Fruit fly (Drosophila melanogaster) S2 (cell line): ENCODE measurements around the gene GstO2.

Experiments
- CG8478 ChIP-seq: fragments of >200 bp; optimal IDR thresholded peaks from 2 replicates; lab custom pipeline; 2018
- CTCF ChIP-seq, 2 experiments: fragments of >200 bp; optimal IDR thresholded peaks; 2 replicates each; lab custom pipeline; 2018

Gene GstO2

DNA sequence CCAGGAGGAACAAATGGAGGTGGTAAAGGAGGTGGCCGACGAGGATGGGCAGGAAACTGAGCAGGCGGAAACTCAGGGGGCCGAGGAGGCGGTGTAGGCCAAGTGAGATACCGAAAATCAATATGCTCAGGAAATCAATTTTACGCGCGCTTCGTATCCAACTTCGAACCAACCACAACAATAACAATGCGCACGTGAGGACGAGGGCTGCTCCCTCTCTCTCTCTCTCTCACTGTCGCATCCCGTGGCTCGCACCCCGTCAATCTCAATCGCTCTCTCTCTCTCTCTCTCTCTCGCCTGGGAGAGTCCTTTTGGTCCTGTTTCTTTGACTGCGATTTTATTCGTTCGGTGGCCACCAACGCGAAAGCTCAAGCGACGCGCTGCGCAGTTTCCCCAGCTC, 10.9 kb downstream of the GstO2 start, which contains the start of gene CG6765:
TSS of gene CG6765 (plus strand) at position 340 of the 400 bp plus-strand sequence.
- no peak for TF ChIP-seq CTCF (optimal IDR thresholded peaks at IDR 0.05; lab: Kevin White, UChicago)
- no peak for TF ChIP-seq CG8478

DNA sequence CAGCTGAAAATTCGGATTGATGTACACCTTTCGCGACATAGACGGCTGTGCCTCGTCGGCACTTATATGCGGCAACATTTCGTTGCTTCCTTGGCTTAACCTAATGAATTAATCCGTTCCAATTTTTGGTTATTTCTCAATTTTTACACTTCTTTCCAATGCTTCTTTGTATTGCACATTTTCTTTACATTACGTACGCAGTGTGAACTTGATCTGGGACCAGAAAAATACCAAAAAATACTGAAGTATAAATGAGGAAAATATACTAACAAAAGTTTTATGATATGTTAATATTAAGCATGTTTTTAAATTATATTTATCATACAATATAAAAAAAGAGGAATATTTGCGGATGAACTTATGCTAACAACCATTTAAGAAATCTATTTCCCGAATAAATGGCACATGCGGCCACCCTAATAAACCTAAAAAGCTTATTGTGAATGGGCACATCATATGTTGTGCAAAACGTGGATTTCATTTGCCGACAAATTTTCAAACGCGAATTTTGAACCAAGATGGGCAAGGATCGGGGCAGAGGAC, 13.7 kb downstream of the GstO2 start, which contains the start of the genes ZC3H3 and Pus7:
TSS of gene ZC3H3 (minus strand) at position 197 of the 543 bp plus-strand sequence.
TSS of gene Pus7 (plus strand) at position 437 of the 543 bp plus-strand sequence.
- TF ChIP-seq CG8478 (no peak), CTCF (optimal IDR thresholded peaks at IDR 0.05; lab: Kevin White, UChicago) (no peak)

DNA sequence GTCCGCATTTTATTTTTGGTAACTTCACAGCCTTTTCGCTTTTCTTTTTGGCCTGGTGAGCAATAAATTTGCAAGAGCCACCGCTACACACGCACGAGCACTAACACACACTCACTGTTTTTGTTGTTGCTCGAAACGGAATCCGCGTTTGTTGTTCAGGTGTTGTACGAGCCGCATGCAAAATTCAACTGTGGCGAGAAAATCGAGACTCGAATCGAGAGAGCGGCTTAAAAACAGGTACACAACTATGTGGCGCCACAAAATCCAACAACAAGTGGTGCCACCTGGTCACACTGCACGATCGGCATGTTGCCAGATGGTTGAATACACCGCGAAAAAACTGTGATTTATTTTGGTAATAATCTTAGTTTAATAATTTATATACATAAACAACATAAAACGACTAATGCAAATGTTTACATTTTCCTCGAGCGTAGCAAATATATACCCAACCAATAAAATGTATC, 16.3 kb downstream of the GstO2 start, which contains the start of gene CG43163:
TSS of gene CG43163 (minus strand) at position 172 of the 467 bp plus-strand sequence.
- TF ChIP-seq CG8478 (no peak), CTCF (optimal IDR thresholded peaks at IDR 0.05; lab: Kevin White, UChicago) (peak in 1 of 2 experiments; percentile 29)

- TF ChIP-seq CTCF (optimal IDR thresholded peaks at IDR 0.05; lab: Kevin White, UChicago) (no peak), CG8478 (no peak)
These were observed 42.4 kb downstream of the GstO2 start for dm6 chr3L:8480944-8481343.
